Worm (Caenorhabditis elegans): ENCODE measurements around the gene Y49F6B.19.

DNA sequence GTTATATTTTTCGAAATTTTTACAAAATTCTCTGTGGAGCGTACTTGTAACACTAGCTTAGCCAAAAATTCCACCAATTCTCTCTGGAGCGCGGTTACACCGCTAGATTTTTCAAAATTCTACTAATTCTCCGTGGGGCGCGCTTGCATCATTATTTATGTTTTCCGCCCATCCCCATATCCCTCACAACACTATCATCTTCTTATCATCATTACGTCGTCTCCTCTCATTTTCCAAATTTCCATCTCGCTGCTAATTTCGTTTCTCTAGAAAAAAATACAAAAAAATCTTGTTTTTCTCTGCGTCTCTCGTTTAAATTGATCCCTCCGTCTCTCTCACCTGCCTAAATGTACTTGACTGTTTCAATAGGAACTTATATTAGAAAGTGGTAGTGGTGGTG, 43.1 kb upstream of the Y49F6B.19 start:
- no peak for TF ChIP-seq ama-1 (optimal IDR thresholded peaks at IDR 0.05)
- TF ChIP-seq scrt-1 (GFP tag; IDR thresholded peaks at IDR 0.05): no peak
- TF ChIP-seq flt-1 (GFP tag; IDR thresholded peaks at IDR 0.05): no peak
- TF ChIP-seq ets-7 (tag; optimal IDR thresholded peaks at IDR 0.05): no peak
- no peak for TF ChIP-seq F13C5.2 (tag; optimal IDR thresholded peaks at IDR 0.05)
- no peak for TF ChIP-seq ceh-13 (GFP tag; optimal IDR thresholded peaks at IDR 0.05)
- TF ChIP-seq tbx-37 (GFP tag; conservative IDR thresholded peaks at IDR 0.05): no peak
- no peak for TF ChIP-seq hmg-4 (GFP tag; optimal IDR thresholded peaks at IDR 0.05)
- TF ChIP-seq tbx-11 (GFP tag; IDR thresholded peaks at IDR 0.05): no peak
- no peak for TF ChIP-seq ceh-36 (tag; optimal IDR thresholded peaks at IDR 0.05)
- no peak for TF ChIP-seq hmbx-1 (tag; optimal IDR thresholded peaks at IDR 0.05)
- no peak for TF ChIP-seq sea-1 (GFP tag; conservative IDR thresholded peaks at IDR 0.05)
